Fruit fly (Drosophila melanogaster) whole organism, embryonic: ENCODE data around the gene CG46042.
A peak's percentile ranks its signal among the peaks of the same experiment; 100 is the strongest.

ENCODE experiments used
- Atf6 ChIP-seq: fragments of 200-800 bp; sonication (Bioruptor generic); IDR thresholded peaks from 2 replicates; pipeline ENCODE4 v1.3.6; 2022; ENCODE audit warnings: missing biosample characterization, missing genetic modification characterization
- BEAF-32 ChIP-seq: fragments of 200-800 bp; sonication (Bioruptor generic); optimal IDR thresholded peaks from 3 replicates; lab custom pipeline; 2017; ENCODE audit warnings: missing biosample characterization, missing genetic modification characterization, mild to moderate bottlenecking, moderate library complexity, missing genetic modification reagents
- C15 ChIP-seq: fragments of 200-800 bp; sonication (Bioruptor generic); IDR thresholded peaks from 3 replicates; pipeline ENCODE4 v1.3.6; 2022; ENCODE audit warnings: missing biosample characterization, missing genetic modification characterization
- CG10147 ChIP-seq: fragments of 200-800 bp; sonication (Bioruptor generic); optimal IDR thresholded peaks from 2 replicates; lab custom pipeline; 2019; ENCODE audit warnings: missing biosample characterization, mild to moderate bottlenecking, missing genetic modification characterization, moderate library complexity
- CG10321 ChIP-seq: fragments of 200-800 bp; sonication (Bioruptor generic); IDR thresholded peaks from 2 replicates; pipeline ENCODE4 v1.3.6; 2022; ENCODE audit warnings: missing biosample characterization, missing genetic modification characterization
- CG11085 ChIP-seq: fragments of 200-800 bp; sonication (Bioruptor generic); IDR thresholded peaks from 2 replicates; pipeline ENCODE4 v1.3.6; 2022; ENCODE audit warnings: missing biosample characterization, missing genetic modification characterization
- CG11093 ChIP-seq: fragments of 200-800 bp; sonication (Bioruptor generic); IDR thresholded peaks from 3 replicates; pipeline ENCODE4 v1.3.6; 2022; ENCODE audit warnings: missing biosample characterization, missing genetic modification characterization
- CG12104 ChIP-seq: fragments of 200-800 bp; sonication (Bioruptor generic); optimal IDR thresholded peaks from 3 replicates; lab custom pipeline; 2016; ENCODE audit warnings: missing biosample characterization, missing genetic modification characterization
- CG15073 ChIP-seq: fragments of 200-800 bp; sonication (Bioruptor generic); optimal IDR thresholded peaks from 2 replicates; lab custom pipeline; 2016; ENCODE audit warnings: missing biosample characterization, missing genetic modification characterization
- CG17359 ChIP-seq: fragments of 200-800 bp; sonication (Bioruptor generic); optimal IDR thresholded peaks from 3 replicates; lab custom pipeline; 2018; ENCODE audit warnings: missing biosample characterization, mild to moderate bottlenecking, missing genetic modification characterization, moderate library complexity
- CG30403 ChIP-seq: fragments of 200-800 bp; sonication (Bioruptor generic); optimal IDR thresholded peaks from 3 replicates; lab custom pipeline; 2016; ENCODE audit warnings: missing biosample characterization, missing genetic modification characterization
- CG4424 ChIP-seq: fragments of 200-800 bp; sonication (Bioruptor generic); optimal IDR thresholded peaks from 3 replicates; lab custom pipeline; 2016; ENCODE audit warnings: missing biosample characterization, missing genetic modification characterization
- CG4617 ChIP-seq: fragments of 200-800 bp; sonication (Bioruptor generic); optimal IDR thresholded peaks from 3 replicates; lab custom pipeline; 2016; ENCODE audit warnings: missing biosample characterization, missing genetic modification characterization, borderline replicate concordance
- CG4730 ChIP-seq: fragments of 200-800 bp; sonication (Bioruptor generic); IDR thresholded peaks from 2 replicates; pipeline ENCODE4 v1.3.6; 2022; ENCODE audit warnings: missing biosample characterization, missing genetic modification characterization
- CG5245 ChIP-seq: fragments of 200-800 bp; sonication (Bioruptor generic); optimal IDR thresholded peaks from 3 replicates; lab custom pipeline; 2016; ENCODE audit warnings: missing biosample characterization, missing genetic modification characterization
- CG6175 ChIP-seq: fragments of 200-800 bp; sonication (Bioruptor generic); IDR thresholded peaks from 3 replicates; pipeline ENCODE4 v1.3.6; 2022; ENCODE audit warnings: missing biosample characterization, missing genetic modification characterization
- CG7372 ChIP-seq: fragments of 200-800 bp; sonication (Bioruptor generic); IDR thresholded peaks from 2 replicates; pipeline ENCODE4 v1.3.6; 2022; ENCODE audit warnings: missing biosample characterization, missing genetic modification characterization
- CG7928 ChIP-seq: fragments of 200-800 bp; sonication (Bioruptor generic); optimal IDR thresholded peaks from 2 replicates; lab custom pipeline; 2017; ENCODE audit warnings: missing biosample characterization, mild to moderate bottlenecking, missing genetic modification characterization
- CG8089 ChIP-seq: fragments of 200-800 bp; sonication (Bioruptor generic); optimal IDR thresholded peaks from 3 replicates; lab custom pipeline; 2016; ENCODE audit warnings: missing biosample characterization, missing genetic modification characterization
- Dip3 ChIP-seq: fragments of 200-800 bp; sonication (Bioruptor generic); optimal IDR thresholded peaks from 3 replicates; lab custom pipeline; 2016; ENCODE audit warnings: missing biosample characterization, missing genetic modification characterization
- HLH54F ChIP-seq: fragments of 200-800 bp; sonication (Bioruptor generic); optimal IDR thresholded peaks from 3 replicates; lab custom pipeline; 2016; ENCODE audit warnings: missing biosample characterization, missing genetic modification characterization
- Hr3 ChIP-seq: fragments of 200-800 bp; sonication (Bioruptor generic); optimal IDR thresholded peaks from 3 replicates; lab custom pipeline; 2016; ENCODE audit warnings: missing biosample characterization, missing genetic modification characterization
- Hr51 ChIP-seq, 2 experiments: fragments of 200-800 bp; sonication (Bioruptor generic); optimal IDR thresholded peaks; 2 replicates in 1 of 2; 3 replicates in 1 of 2; lab custom pipeline; 2016 to 2018; ENCODE audit warnings: missing biosample characterization in 2 of 2, missing genetic modification characterization in 2 of 2, mild to moderate bottlenecking in 1 of 2, moderate library complexity in 1 of 2
- Jarid2 ChIP-seq: fragments of 200-800 bp; sonication (Bioruptor generic); optimal IDR thresholded peaks from 3 replicates; lab custom pipeline; 2017; ENCODE audit warnings: mild to moderate bottlenecking, missing biosample characterization, missing genetic modification reagents, missing genetic modification characterization
- Kr ChIP-seq: fragments of 200-800 bp; sonication (Bioruptor generic); optimal IDR thresholded peaks from 2 replicates; lab custom pipeline; 2017; ENCODE audit warnings: missing biosample characterization, mild to moderate bottlenecking, missing genetic modification characterization
- NC2β ChIP-seq: fragments of 200-800 bp; sonication (Bioruptor generic); optimal IDR thresholded peaks from 2 replicates; lab custom pipeline; 2016; ENCODE audit warnings: missing biosample characterization, missing genetic modification characterization
- Neu2 ChIP-seq: fragments of 200-800 bp; sonication (Bioruptor generic); optimal IDR thresholded peaks from 3 replicates; lab custom pipeline; 2016; ENCODE audit warnings: missing biosample characterization, missing genetic modification characterization, borderline replicate concordance
- Scr ChIP-seq: fragments of 200-800 bp; sonication (Bioruptor generic); IDR thresholded peaks from 2 replicates; pipeline ENCODE4 v1.3.6; 2022; ENCODE audit warnings: missing biosample characterization, missing genetic modification characterization; ENCODE audit not compliant: partially characterized antibody
- Taf1 ChIP-seq: fragments of 200-800 bp; sonication (Bioruptor generic); IDR thresholded peaks from 2 replicates; pipeline ENCODE4 v1.3.6; 2022; ENCODE audit warnings: missing biosample characterization, missing genetic modification characterization
- Vsx1 ChIP-seq: fragments of 200-800 bp; sonication (Bioruptor generic); optimal IDR thresholded peaks from 2 replicates; lab custom pipeline; 2017; ENCODE audit warnings: missing biosample characterization, mild to moderate bottlenecking, missing genetic modification characterization, missing genetic modification reagents
- ap ChIP-seq: fragments of 200-800 bp; sonication (Bioruptor generic); IDR thresholded peaks from 2 replicates; pipeline ENCODE4 v1.3.6; 2022; ENCODE audit warnings: missing biosample characterization, missing genetic modification characterization
- cato ChIP-seq: fragments of 200-800 bp; sonication (Bioruptor generic); optimal IDR thresholded peaks from 2 replicates; lab custom pipeline; 2016; ENCODE audit warnings: missing biosample characterization, missing genetic modification characterization, borderline replicate concordance
- cg ChIP-seq: fragments of 200-800 bp; sonication (Bioruptor generic); optimal IDR thresholded peaks from 3 replicates; lab custom pipeline; 2019; ENCODE audit warnings: missing biosample characterization, mild to moderate bottlenecking, missing genetic modification characterization, moderate library complexity
- esg ChIP-seq: fragments of 200-800 bp; sonication (Bioruptor generic); conservative IDR thresholded peaks from 2 replicates; pipeline ENCODE4 v1.3.6; 2022; ENCODE audit warnings: missing biosample characterization, missing genetic modification characterization
- exex ChIP-seq: fragments of 200-800 bp; sonication (Bioruptor generic); optimal IDR thresholded peaks from 4 replicates; lab custom pipeline; 2018; ENCODE audit warnings: missing biosample characterization, mild to moderate bottlenecking, missing genetic modification characterization, moderate library complexity
- fd102C ChIP-seq: fragments of 200-800 bp; sonication (Bioruptor generic); optimal IDR thresholded peaks from 2 replicates; lab custom pipeline; 2018; ENCODE audit warnings: missing biosample characterization, mild to moderate bottlenecking, missing genetic modification characterization, moderate library complexity
- gem ChIP-seq: fragments of 200-800 bp; sonication (Bioruptor generic); optimal IDR thresholded peaks from 2 replicates; lab custom pipeline; 2019; ENCODE audit warnings: missing biosample characterization, mild to moderate bottlenecking, missing genetic modification characterization, moderate library complexity
- gsb ChIP-seq: fragments of 200-800 bp; sonication (Bioruptor generic); IDR thresholded peaks from 2 replicates; pipeline ENCODE4 v1.3.6; 2022; ENCODE audit warnings: missing biosample characterization, missing genetic modification characterization
- inv ChIP-seq: fragments of 200-800 bp; sonication (Bioruptor generic); IDR thresholded peaks from 2 replicates; pipeline ENCODE4 v1.3.6; 2022; ENCODE audit warnings: missing biosample characterization, missing genetic modification characterization; ENCODE audit not compliant: partially characterized antibody
- jigr1 ChIP-seq: fragments of 200-800 bp; sonication (Bioruptor generic); IDR thresholded peaks from 3 replicates; pipeline ENCODE4 v1.3.6; 2022; ENCODE audit warnings: missing biosample characterization, missing genetic modification characterization
- kni ChIP-seq: fragments of 200-800 bp; sonication (Bioruptor generic); optimal IDR thresholded peaks from 3 replicates; lab custom pipeline; 2017; ENCODE audit warnings: mild to moderate bottlenecking, missing biosample characterization, missing genetic modification reagents, missing genetic modification characterization
- lilli ChIP-seq: fragments of 200-800 bp; sonication (Bioruptor generic); optimal IDR thresholded peaks from 3 replicates; lab custom pipeline; 2016; ENCODE audit warnings: missing biosample characterization, missing genetic modification characterization
- nerfin-2 ChIP-seq: fragments of 200-800 bp; sonication (Bioruptor generic); IDR thresholded peaks from 2 replicates; pipeline ENCODE4 v1.3.6; 2022; ENCODE audit warnings: missing biosample characterization, missing genetic modification characterization; ENCODE audit not compliant: partially characterized antibody
- repo ChIP-seq: fragments of 200-800 bp; sonication (Bioruptor generic); optimal IDR thresholded peaks from 2 replicates; lab custom pipeline; 2016; ENCODE audit warnings: missing biosample characterization, missing genetic modification characterization
- so ChIP-seq: fragments of 200-800 bp; sonication (Bioruptor generic); IDR thresholded peaks from 3 replicates; pipeline ENCODE4 v1.3.6; 2022; ENCODE audit warnings: missing biosample characterization, missing genetic modification characterization
- sr ChIP-seq: fragments of 200-800 bp; sonication (Bioruptor generic); IDR thresholded peaks from 3 replicates; pipeline ENCODE4 v1.3.6; 2022; ENCODE audit warnings: missing biosample characterization, missing genetic modification characterization
- stwl ChIP-seq: fragments of 200-800 bp; sonication (Bioruptor generic); optimal IDR thresholded peaks from 3 replicates; lab custom pipeline; 2018; ENCODE audit warnings: missing biosample characterization, mild to moderate bottlenecking, missing genetic modification characterization, moderate library complexity
- sug ChIP-seq: fragments of 200-800 bp; optimal IDR thresholded peaks from 2 replicates; lab custom pipeline; 2019; ENCODE audit warnings: missing biosample characterization, mild to moderate bottlenecking, missing genetic modification characterization, moderate library complexity
- twi ChIP-seq: fragments of 200-800 bp; optimal IDR thresholded peaks from 2 replicates; lab custom pipeline; 2019; ENCODE audit warnings: missing biosample characterization, mild to moderate bottlenecking, missing genetic modification characterization, moderate library complexity
- zfh2 ChIP-seq: fragments of 200-800 bp; sonication (Bioruptor generic); optimal IDR thresholded peaks from 2 replicates; lab custom pipeline; 2016; ENCODE audit warnings: missing biosample characterization, missing genetic modification characterization

CG46042 gene

dm6 chr3R:19892046-19892445 is 50.2 kb downstream of the CG46042 start (continued):
- TF ChIP-seq Vsx1 (GFP tag; lab: Kevin White, UChicago) (no peak), CG7372 (GFP tag; lab: Robert Waterston, UW) (peak; percentile 78), gsb (no peak; the same call in 1 of the 2 replicates), CG12104 (peak; percentile 34), CG5245 (peak; percentile 56), CG10147 (GFP tag; lab: Kevin White, UChicago) (peak; percentile 63), CG17359 (tag; lab: Kevin White, UChicago) (peak; percentile 69), CG4617 (no peak), CG15073 (GFP tag; lab: Kevin White, UChicago) (no peak), Neu2 (peak; percentile 31), fd102C (GFP tag; lab: Kevin White, UChicago) (no peak), C15 (GFP tag; lab: Robert Waterston, UW) (no peak), sug (tag; lab: Kevin White, UChicago) (peak; percentile 58), CG8089 (GFP tag; lab: Kevin White, UChicago) (peak; percentile 31), kni (GFP tag; lab: Kevin White, UChicago) (no peak), inv (peak; percentile 27; the same call in 1 of the 2 replicates), jigr1 (GFP tag; lab: Robert Waterston, UW) (peak; percentile 61; the same call in 2 of the 3 replicates), lilli (GFP tag; lab: Kevin White, UChicago) (peak; percentile 75), Hr51 (GFP tag; optimal IDR thresholded peaks at IDR 0.05; lab: Kevin White, UChicago) (peak; percentile 11 to 76), repo (GFP tag; lab: Kevin White, UChicago) (peak; percentile 45), twi (tag; lab: Kevin White, UChicago) (peak; percentile 45), Dip3 (GFP tag; lab: Kevin White, UChicago) (peak; percentile 67), CG4730 (GFP tag; lab: Robert Waterston, UW) (peak; percentile 63), ap (GFP tag; lab: Robert Waterston, UW) (peak; percentile 57), exex (tag; lab: Kevin White, UChicago) (no peak), Taf1 (GFP tag; lab: Robert Waterston, UW) (no peak; the same call in 1 of the 2 replicates), NC2β (GFP tag; lab: Kevin White, UChicago) (peak; percentile 73), BEAF-32 (no peak), CG7928 (GFP tag; lab: Kevin White, UChicago) (no peak), cg (GFP tag; lab: Kevin White, UChicago) (no peak), CG4424 (GFP tag; lab: Kevin White, UChicago) (peak; percentile 71), Atf6 (GFP tag; lab: Robert Waterston, UW) (peak; percentile 75; the same call in 1 of the 2 replicates), so (GFP tag; lab: Robert Waterston, UW) (peak; percentile 71; the same call in 2 of the 3 replicates), sr (GFP tag; lab: Robert Waterston, UW) (no peak), CG11085 (GFP tag; lab: Robert Waterston, UW) (peak; percentile 45; the same call in 1 of the 2 replicates), CG6175 (GFP tag; lab: Robert Waterston, UW) (peak; percentile 11; the same call in 1 of the 3 replicates), CG30403 (GFP tag; lab: Kevin White, UChicago) (peak; percentile 66), zfh2 (GFP tag; lab: Kevin White, UChicago) (peak; percentile 75), Hr3 (GFP tag; lab: Kevin White, UChicago) (peak; percentile 23), gem (tag; lab: Kevin White, UChicago) (peak; percentile 77), CG11093 (GFP tag; lab: Robert Waterston, UW) (peak; percentile 57; the same call in 2 of the 3 replicates), HLH54F (GFP tag; lab: Kevin White, UChicago) (peak; percentile 55), nerfin-2 (GFP tag; lab: Robert Waterston, UW) (no peak), Kr (no peak), cato (GFP tag; lab: Kevin White, UChicago) (peak; percentile 36), stwl (no peak), Jarid2 (GFP tag; lab: Kevin White, UChicago) (peak; percentile 41), Scr (GFP tag; lab: Robert Waterston, UW) (0 out of 2 replicates have a peak, but pooled peaks have one; percentile 25), esg (GFP tag; lab: Robert Waterston, UW) (peak; percentile 73), CG10321 (GFP tag; lab: Robert Waterston, UW) (no peak)
